Worm (Caenorhabditis elegans): ENCODE results near the gene Y57G11B.3.
A peak's percentile ranks its signal among the peaks of the same experiment; 100 is the strongest.

Y57G11B.3 gene

ce11 chrIV:14532366-14532765 lies 41.8 kb downstream of the Y57G11B.3 start:
- TF ChIP-seq nhr-129 (tag; optimal IDR thresholded peaks at IDR 0.05) (peak; percentile 13), fos-1 (tag; optimal IDR thresholded peaks at IDR 0.05) (no peak)

ce11 chrIV:14530031-14530430 lies 44.2 kb downstream of the Y57G11B.3 start:
- TF ChIP-seq R02D3.7 (tag; optimal IDR thresholded peaks at IDR 0.05) (no peak), aly-2 (tag; optimal IDR thresholded peaks at IDR 0.05) (no peak)

- TF ChIP-seq unc-39 (tag; optimal IDR thresholded peaks at IDR 0.05) (no peak), fos-1 (tag; optimal IDR thresholded peaks at IDR 0.05) (no peak), crh-2 (tag; optimal IDR thresholded peaks at IDR 0.05) (no peak), mbf-1 (tag; optimal IDR thresholded peaks at IDR 0.05) (no peak), Y55F3AM.14 (GFP tag; optimal IDR thresholded peaks at IDR 0.05) (no peak), lin-13 (GFP tag; optimal IDR thresholded peaks at IDR 0.05) (no peak), snpc-4 (tag; optimal IDR thresholded peaks at IDR 0.05) (no peak), ama-1 (optimal IDR thresholded peaks at IDR 0.05) (no peak), mab-5 (tag; optimal IDR thresholded peaks at IDR 0.05) (no peak), R02D3.7 (tag; optimal IDR thresholded peaks at IDR 0.05) (no peak), alr-1 (tag; optimal IDR thresholded peaks at IDR 0.05) (no peak), nhr-21 (tag; optimal IDR thresholded peaks at IDR 0.05) (no peak), lsy-2 (tag; optimal IDR thresholded peaks at IDR 0.05) (no peak), lin-11 (tag; optimal IDR thresholded peaks at IDR 0.05) (no peak), ztf-4 (tag; optimal IDR thresholded peaks at IDR 0.05) (no peak)
Measured at ce11 chrIV:14528718-14529117, 45.5 kb downstream of the Y57G11B.3 start, which contains the start of gene T27E7.3. Gene T27E7.3 (plus strand): TSS chrIV:14529018.

- TF ChIP-seq lin-11 (tag; optimal IDR thresholded peaks at IDR 0.05) (no peak), unc-55 (GFP tag; optimal IDR thresholded peaks at IDR 0.05) (no peak), ztf-1 (GFP tag; conservative IDR thresholded peaks at IDR 0.05) (no peak), mdl-1 (tag; optimal IDR thresholded peaks at IDR 0.05) (no peak), gmeb-1 (tag; optimal IDR thresholded peaks at IDR 0.05) (no peak), unc-62 (GFP tag; optimal IDR thresholded peaks at IDR 0.05) (no peak), snpc-4 (tag; optimal IDR thresholded peaks at IDR 0.05) (no peak)
Measured at ce11 chrIV:14523568-14523967, 50.6 kb downstream of the Y57G11B.3 start, which contains the start of gene srh-63. Gene srh-63 (plus strand): TSS chrIV:14523868.
